Worm (Caenorhabditis elegans) whole organism, L1 larva: Measurements from ENCODE around the gene Y53F4B.23.

Source experiments
- alr-1 ChIP-seq: fragments of 200-800 bp; sonication (Bioruptor generic); optimal IDR thresholded peaks from 2 replicates; lab custom pipeline; 2018; ENCODE audit warnings: borderline replicate concordance, mild to moderate bottlenecking, missing genetic modification characterization, missing compliant biosample characterization
- aly-2 ChIP-seq: fragments of 150-350 bp; optimal IDR thresholded peaks from 2 replicates; lab custom pipeline; 2014; ENCODE audit warnings: missing biosample characterization, missing genetic modification characterization
- ama-1 ChIP-seq: fragments of 150-350 bp; optimal IDR thresholded peaks from 2 replicates; lab custom pipeline; 2014
- ces-1 ChIP-seq: fragments of 150-350 bp; optimal IDR thresholded peaks from 2 replicates; lab custom pipeline; 2014; ENCODE audit warnings: missing biosample characterization, missing genetic modification reagents, missing genetic modification characterization
- fkh-4 ChIP-seq: sonication (generic microtip); optimal IDR thresholded peaks from 2 replicates; lab custom pipeline; 2016; ENCODE audit warnings: missing compliant biosample characterization, missing genetic modification characterization, borderline replicate concordance
- fos-1 ChIP-seq: fragments of 150-350 bp; optimal IDR thresholded peaks from 2 replicates; lab custom pipeline; 2014; ENCODE audit warnings: missing biosample characterization, missing genetic modification characterization
- jun-1 ChIP-seq: fragments of 150-350 bp; optimal IDR thresholded peaks from 2 replicates; lab custom pipeline; 2014; ENCODE audit warnings: missing biosample characterization, missing genetic modification reagents, missing genetic modification characterization
- lsy-2 ChIP-seq, 2 experiments: fragments of 150-350 bp; optimal IDR thresholded peaks; 2 replicates each; lab custom pipeline; 2014; ENCODE audit warnings: missing biosample characterization in 2 of 2, missing genetic modification characterization in 2 of 2
- mdl-1 ChIP-seq, 2 experiments: fragments of 150-350 bp; optimal IDR thresholded peaks; 2 replicates each; lab custom pipeline; 2014 to 2017; ENCODE audit warnings: missing biosample characterization in 2 of 2, missing genetic modification characterization in 2 of 2, inconsistent platforms in 1 of 2
- mep-1 ChIP-seq: fragments of 150-350 bp; optimal IDR thresholded peaks from 2 replicates; lab custom pipeline; 2014; ENCODE audit warnings: missing biosample characterization, missing genetic modification characterization
- nhr-47 ChIP-seq: sonication (generic microtip); optimal IDR thresholded peaks from 2 replicates; lab custom pipeline; 2016; ENCODE audit warnings: mild to moderate bottlenecking, missing genetic modification characterization, moderate library complexity, missing compliant biosample characterization
- pqm-1 ChIP-seq: sonication (generic microtip); optimal IDR thresholded peaks from 3 replicates; lab custom pipeline; 2017; ENCODE audit warnings: missing biosample characterization, missing genetic modification characterization
- unc-62 ChIP-seq: fragments of 150-350 bp; optimal IDR thresholded peaks from 2 replicates; lab custom pipeline; 2014; ENCODE audit warnings: missing biosample characterization, missing genetic modification reagents, missing genetic modification characterization

DNA sequence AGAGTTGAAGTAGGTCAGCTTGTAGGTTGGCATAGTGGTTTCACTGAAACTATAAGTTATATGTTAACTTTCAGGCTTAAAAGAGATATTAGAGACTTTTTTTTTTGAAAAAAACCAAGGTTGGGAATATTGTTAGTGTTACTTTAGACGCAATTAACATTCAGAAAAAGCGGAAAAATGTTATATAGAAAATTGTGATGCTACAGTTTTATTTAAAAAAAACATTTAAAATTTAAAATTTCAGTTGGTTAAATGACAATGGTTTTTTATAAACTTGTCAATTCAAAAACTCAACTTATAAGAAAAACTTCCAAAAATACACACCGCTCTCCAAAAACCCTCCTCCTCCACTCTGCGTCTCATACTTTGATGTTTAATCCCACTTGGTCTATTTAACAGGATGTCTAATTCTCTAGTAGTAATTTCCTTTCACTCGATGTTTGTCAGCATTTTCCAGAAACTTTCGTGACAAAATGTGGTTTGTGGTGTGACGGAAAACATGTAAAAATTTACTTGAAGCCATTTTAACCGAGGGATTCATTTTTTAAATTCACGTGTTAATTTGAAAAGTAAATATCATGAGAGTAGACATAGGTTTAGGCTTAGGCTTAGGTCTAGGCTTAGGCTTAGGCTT is 50.7 kb downstream of the Y53F4B.23 start, which contains the start of gene gst-31:
- TF ChIP-seq mdl-1 (tag; optimal IDR thresholded peaks at IDR 0.05; lab: Kevin White, UChicago) (no peak), alr-1 (tag; lab: Kevin White, UChicago) (no peak), lsy-2 (tag; optimal IDR thresholded peaks at IDR 0.05; lab: Kevin White, UChicago) (peak in 1 of 2 experiments; percentile 16), unc-62 (GFP tag; lab: Kevin White, UChicago) (no peak), aly-2 (no peak), fkh-4 (no peak), pqm-1 (no peak), fos-1 (no peak), nhr-47 (tag; lab: Kevin White, UChicago) (no peak), jun-1 (tag; lab: Kevin White, UChicago) (no peak), mep-1 (no peak), ama-1 (lab: Kevin White, UChicago) (no peak), ces-1 (GFP tag; lab: Kevin White, UChicago) (no peak)
